Fruit fly (Drosophila melanogaster) whole organism, wandering third instar larva: Measurements from ENCODE around the gene CG34296.

Source experiments
- Abd-B ChIP-seq: fragments of >200 bp; optimal IDR thresholded peaks from 2 replicates; lab custom pipeline; 2017; ENCODE audit warnings: missing biosample characterization, missing genetic modification characterization
- CG9705 ChIP-seq: fragments of 200-800 bp; sonication (Bioruptor generic); optimal IDR thresholded peaks from 2 replicates; lab custom pipeline; 2018; ENCODE audit warnings: missing biosample characterization, mild to moderate bottlenecking, missing genetic modification characterization
- CrebA ChIP-seq: fragments of 200-800 bp; sonication (Bioruptor generic); optimal IDR thresholded peaks from 2 replicates; lab custom pipeline; 2016; ENCODE audit warnings: missing biosample characterization, mild to moderate bottlenecking, missing genetic modification characterization, borderline replicate concordance
- Dfd ChIP-seq: fragments of >200 bp; optimal IDR thresholded peaks from 2 replicates; lab custom pipeline; 2017; ENCODE audit warnings: missing biosample characterization, missing genetic modification characterization
- Dif ChIP-seq: fragments of 200-275, 200-300 bp; sonication (Bioruptor generic); optimal IDR thresholded peaks from 2 replicates; lab custom pipeline; 2018; ENCODE audit warnings: missing biosample characterization, missing genetic modification characterization; ENCODE audit not compliant: partially characterized antibody
- GATAd ChIP-seq: sonication (Bioruptor generic); optimal IDR thresholded peaks from 2 replicates; lab custom pipeline; 2016; ENCODE audit warnings: missing biosample characterization, missing genetic modification characterization
- HLH106 ChIP-seq: fragments of 200-800 bp; optimal IDR thresholded peaks from 3 replicates; lab custom pipeline; 2019; ENCODE audit warnings: missing biosample characterization, mild to moderate bottlenecking, missing genetic modification characterization, moderate library complexity
- Hnf4 ChIP-seq: fragments of 200-800 bp; sonication (Bioruptor generic); optimal IDR thresholded peaks from 2 replicates; lab custom pipeline; 2016; ENCODE audit warnings: missing biosample characterization, mild to moderate bottlenecking, missing genetic modification characterization
- Hr78 ChIP-seq: fragments of >200 bp; optimal IDR thresholded peaks from 2 replicates; lab custom pipeline; 2017; ENCODE audit warnings: missing biosample characterization, missing genetic modification characterization
- Hr83 ChIP-seq: fragments of 200-300 bp; sonication (Bioruptor generic); optimal IDR thresholded peaks from 2 replicates; lab custom pipeline; 2016; ENCODE audit warnings: missing biosample characterization, mild to moderate bottlenecking, missing genetic modification characterization, moderate library complexity; ENCODE audit not compliant: poor library complexity, severe bottlenecking
- Jra ChIP-seq: sonication (Bioruptor generic); optimal IDR thresholded peaks from 2 replicates; lab custom pipeline; 2016; ENCODE audit warnings: missing biosample characterization, missing genetic modification characterization
- Mio ChIP-seq: sonication (Bioruptor generic); optimal IDR thresholded peaks from 2 replicates; lab custom pipeline; 2016; ENCODE audit warnings: missing biosample characterization, missing genetic modification characterization
- Myc ChIP-seq: fragments of >200 bp; optimal IDR thresholded peaks from 2 replicates; lab custom pipeline; 2017
- N ChIP-seq: fragments of >200 bp; optimal IDR thresholded peaks from 2 replicates; lab custom pipeline; 2018; ENCODE audit warnings: missing biosample characterization, missing external identifiers, missing genetic modification characterization
- OdsH ChIP-seq: fragments of 200-800 bp; sonication (Bioruptor generic); optimal IDR thresholded peaks from 2 replicates; lab custom pipeline; 2016; ENCODE audit warnings: missing biosample characterization, mild to moderate bottlenecking, missing genetic modification characterization
- Rel ChIP-seq, 2 experiments: fragments of 200-800 bp; sonication (Bioruptor generic) in 1 of 2; optimal IDR thresholded peaks; 2 replicates in 1 of 2; 3 replicates in 1 of 2; lab custom pipeline; 2016 to 2019; ENCODE audit warnings: mild to moderate bottlenecking in 2 of 2, missing biosample characterization in 2 of 2, missing genetic modification characterization in 2 of 2, moderate library complexity in 1 of 2
- Sp1 ChIP-seq: fragments of 200-800 bp; sonication (Bioruptor generic); optimal IDR thresholded peaks from 3 replicates; lab custom pipeline; 2019; ENCODE audit warnings: missing biosample characterization, mild to moderate bottlenecking, missing genetic modification characterization, moderate library complexity
- Vsx2 ChIP-seq: fragments of 200-300, 225-300 bp; sonication (Bioruptor generic); optimal IDR thresholded peaks from 2 replicates; lab custom pipeline; 2018; ENCODE audit warnings: missing biosample characterization, missing genetic modification characterization; ENCODE audit not compliant: partially characterized antibody
- br ChIP-seq: fragments of 200-800 bp; sonication (Bioruptor generic); optimal IDR thresholded peaks from 2 replicates; lab custom pipeline; 2016; ENCODE audit warnings: missing biosample characterization, missing genetic modification characterization
- dl ChIP-seq, 2 experiments: fragments of 175-275, 200-275 bp in 1 of 2; fragments of 200-275 bp in 1 of 2; sonication (Bioruptor generic); optimal IDR thresholded peaks; lab custom pipeline; 2018; ENCODE audit warnings: mild to moderate bottlenecking in 2 of 2, missing biosample characterization in 2 of 2, missing genetic modification characterization in 2 of 2, moderate library complexity in 2 of 2; ENCODE audit not compliant: partially characterized antibody in 2 of 2, insufficient read depth in 1 of 2
- dmrt93B ChIP-seq: fragments of 200-800 bp; sonication (Bioruptor generic); optimal IDR thresholded peaks from 2 replicates; lab custom pipeline; 2018; ENCODE audit warnings: missing biosample characterization, mild to moderate bottlenecking, missing genetic modification characterization
- dsf ChIP-seq: sonication (Bioruptor generic); optimal IDR thresholded peaks from 2 replicates; lab custom pipeline; 2016; ENCODE audit warnings: missing biosample characterization, missing genetic modification characterization, borderline replicate concordance
- ey ChIP-seq: fragments of 200-800 bp; sonication (Bioruptor generic); optimal IDR thresholded peaks from 2 replicates; lab custom pipeline; 2016; ENCODE audit warnings: missing biosample characterization, missing genetic modification characterization
- foxo ChIP-seq, 2 experiments: fragments of 200-800 bp; sonication (Bioruptor generic); optimal IDR thresholded peaks; 2 replicates in 1 of 2; 3 replicates in 1 of 2; lab custom pipeline; 2016 to 2017; ENCODE audit warnings: missing biosample characterization in 2 of 2, missing genetic modification characterization in 2 of 2
- fru ChIP-seq: fragments of 200-800 bp; sonication (Bioruptor generic); optimal IDR thresholded peaks from 3 replicates; lab custom pipeline; 2016; ENCODE audit warnings: missing biosample characterization, mild to moderate bottlenecking, missing genetic modification characterization
- h ChIP-seq: fragments of 200-800 bp; sonication (Bioruptor generic); optimal IDR thresholded peaks from 3 replicates; lab custom pipeline; 2016; ENCODE audit warnings: missing biosample characterization, mild to moderate bottlenecking, missing genetic modification characterization
- jim ChIP-seq: fragments of 175-275, 200-325 bp; sonication (Bioruptor generic); optimal IDR thresholded peaks from 2 replicates; lab custom pipeline; 2016; ENCODE audit warnings: missing biosample characterization, mild to moderate bottlenecking, missing genetic modification characterization
- lola ChIP-seq: fragments of >200 bp; optimal IDR thresholded peaks from 2 replicates; lab custom pipeline; 2017; ENCODE audit warnings: missing biosample characterization, missing genetic modification characterization
- pan ChIP-seq: fragments of >200 bp; optimal IDR thresholded peaks from 2 replicates; lab custom pipeline; 2017
- psq ChIP-seq: fragments of 200-800 bp; sonication (Bioruptor generic); optimal IDR thresholded peaks from 3 replicates; lab custom pipeline; 2017; ENCODE audit warnings: missing biosample characterization, mild to moderate bottlenecking, missing genetic modification characterization, moderate library complexity
- rgr ChIP-seq: fragments of 200-800 bp; sonication (Bioruptor generic); optimal IDR thresholded peaks from 3 replicates; lab custom pipeline; 2016; ENCODE audit warnings: missing biosample characterization, mild to moderate bottlenecking, missing genetic modification characterization
- sage ChIP-seq: fragments of 200-800 bp; sonication (Bioruptor generic); optimal IDR thresholded peaks from 2 replicates; lab custom pipeline; 2016; ENCODE audit warnings: missing biosample characterization, mild to moderate bottlenecking, missing genetic modification characterization
- sv ChIP-seq: fragments of 200-800 bp; sonication (Bioruptor generic); optimal IDR thresholded peaks from 3 replicates; lab custom pipeline; 2016; ENCODE audit warnings: missing biosample characterization, missing genetic modification characterization
- tai ChIP-seq: sonication (Bioruptor generic); optimal IDR thresholded peaks from 2 replicates; lab custom pipeline; 2016; ENCODE audit warnings: missing biosample characterization, missing genetic modification characterization
- usp ChIP-seq: fragments of >200 bp; optimal IDR thresholded peaks from 2 replicates; lab custom pipeline; 2017; ENCODE audit warnings: missing biosample characterization, missing genetic modification characterization

Gene CG34296

dm6 chr3R:29723048-29723656 lies 814 bp downstream of the CG34296 start, which contains the start of gene Pcd:
Gene Pcd, plus strand, starts transcription at chr3R:29723163.
- TF ChIP-seq lola (GFP tag; lab: Kevin White, UChicago) = no peak
- TF ChIP-seq sage = peak; percentile 11
- TF ChIP-seq Sp1 = peak; percentile 39
- peak; percentile 2 for TF ChIP-seq Hr83 (GFP tag; lab: Kevin White, UChicago)
- peak; percentile 25 for TF ChIP-seq OdsH (GFP tag; lab: Kevin White, UChicago)
- TF ChIP-seq Rel (GFP tag; optimal IDR thresholded peaks at IDR 0.05; lab: Kevin White, UChicago) = no peak
- TF ChIP-seq Rel (tag; optimal IDR thresholded peaks at IDR 0.05; lab: Kevin White, UChicago) = peak; percentile 53
- TF ChIP-seq Dfd (GFP tag; lab: Kevin White, UChicago) = no peak
- peak; percentile 11 for TF ChIP-seq rgr
- TF ChIP-seq dmrt93B (GFP tag; lab: Kevin White, UChicago) = no peak
- TF ChIP-seq Hr78 (GFP tag; lab: Kevin White, UChicago) = no peak

- TF ChIP-seq dl (GFP tag; optimal IDR thresholded peaks at IDR 0.05; lab: Kevin White, UChicago; ENCODE audit: insufficient read depth in 1 of 2, partially characterized antibody in 2 of 2) = no peak
- no peak for TF ChIP-seq Hr78 (GFP tag; lab: Kevin White, UChicago)
- TF ChIP-seq pan (lab: Kevin White, UChicago) = no peak
- TF ChIP-seq OdsH (GFP tag; lab: Kevin White, UChicago) = no peak
- no peak for TF ChIP-seq rgr
- no peak for TF ChIP-seq foxo (GFP tag; optimal IDR thresholded peaks at IDR 0.05; lab: Kevin White, UChicago)
- TF ChIP-seq dsf (GFP tag; lab: Kevin White, UChicago) = no peak
- TF ChIP-seq dmrt93B (GFP tag; lab: Kevin White, UChicago) = no peak
- TF ChIP-seq Dif (GFP tag; lab: Kevin White, UChicago) = no peak
Observed at dm6 chr3R:29724745-29725144, 2.4 kb downstream of the CG34296 start, which contains the start of the genes Naa40 and CG18731. Gene Naa40, minus strand, starts transcription at chr3R:29724950. Gene CG18731, plus strand, starts transcription at chr3R:29725027.

DNA sequence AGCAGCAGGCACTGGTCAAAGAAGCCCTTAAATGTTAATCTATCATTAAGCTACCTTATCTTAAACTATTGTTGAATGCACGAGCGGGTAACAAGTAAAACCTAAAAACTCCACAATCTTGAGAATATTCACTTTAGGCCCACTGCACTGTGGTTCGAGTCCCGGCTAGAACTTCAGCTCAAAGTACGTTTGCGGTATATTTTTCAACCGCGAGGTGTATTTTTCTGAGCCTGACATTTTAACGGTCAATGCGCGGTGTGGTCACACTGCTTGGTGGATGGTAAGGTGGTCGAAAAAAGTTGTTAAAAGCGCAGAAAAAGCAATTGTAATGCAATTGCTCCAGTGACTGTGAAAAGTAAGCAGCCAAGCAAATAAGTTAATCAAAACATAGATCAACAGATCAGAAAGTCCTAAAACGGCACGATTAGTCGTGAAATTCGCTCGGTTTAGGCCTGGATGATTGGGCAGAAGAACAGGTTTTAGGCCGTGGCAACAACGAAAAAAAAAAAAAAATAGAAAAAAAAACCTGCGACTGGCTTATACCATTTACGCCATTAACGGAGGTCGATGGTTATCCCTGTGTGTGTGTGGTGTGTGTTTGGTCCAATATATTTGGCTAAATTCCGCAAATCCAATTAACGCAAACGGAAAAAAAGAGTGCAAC lies 3.4 kb downstream of the CG34296 start, which contains the start of gene Kul:
TSS of gene Kul (plus strand) at position 254 of the 664 bp plus-strand sequence.
- TF ChIP-seq GATAd (GFP tag; lab: Kevin White, UChicago) (peak; percentile 2), rgr (peak; percentile 11), OdsH (GFP tag; lab: Kevin White, UChicago) (peak; percentile 2), Jra (GFP tag; lab: Kevin White, UChicago) (no peak), Hnf4 (GFP tag; lab: Kevin White, UChicago) (peak; percentile 82), Dfd (GFP tag; lab: Kevin White, UChicago) (no peak), HLH106 (tag; lab: Kevin White, UChicago) (peak; percentile 31), foxo (GFP tag; optimal IDR thresholded peaks at IDR 0.05; lab: Kevin White, UChicago) (peak in 1 of 2 experiments; percentile 19)

- TF ChIP-seq Dfd (GFP tag; lab: Kevin White, UChicago) (no peak), Rel (GFP tag; optimal IDR thresholded peaks at IDR 0.05; lab: Kevin White, UChicago) (no peak), Rel (tag; optimal IDR thresholded peaks at IDR 0.05; lab: Kevin White, UChicago) (peak; percentile 82)
Observed at dm6 chr3R:29726277-29726676, 3.9 kb downstream of the CG34296 start.

- TF ChIP-seq foxo (GFP tag; optimal IDR thresholded peaks at IDR 0.05; lab: Kevin White, UChicago) = peak; percentile 96 to 99
- TF ChIP-seq br (GFP tag; lab: Kevin White, UChicago) = peak; percentile 99
- peak; percentile 99 for TF ChIP-seq ey
- TF ChIP-seq dl (GFP tag; optimal IDR thresholded peaks at IDR 0.05; lab: Kevin White, UChicago; ENCODE audit: insufficient read depth in 1 of 2, partially characterized antibody in 2 of 2) = no peak
- no peak for TF ChIP-seq lola (GFP tag; lab: Kevin White, UChicago)
- TF ChIP-seq CG9705 (GFP tag; lab: Kevin White, UChicago) = peak; percentile 99
- TF ChIP-seq sage = peak; percentile 96
- TF ChIP-seq Mio = peak; percentile 93
- TF ChIP-seq psq (GFP tag; lab: Kevin White, UChicago) = peak; percentile 96
- no peak for TF ChIP-seq Hr78 (GFP tag; lab: Kevin White, UChicago)
- TF ChIP-seq Rel (GFP tag; optimal IDR thresholded peaks at IDR 0.05; lab: Kevin White, UChicago) = peak; percentile 85
- peak; percentile 93 for TF ChIP-seq Rel (tag; optimal IDR thresholded peaks at IDR 0.05; lab: Kevin White, UChicago)
- TF ChIP-seq dsf (GFP tag; lab: Kevin White, UChicago) = peak; percentile 95
- TF ChIP-seq h (GFP tag; lab: Kevin White, UChicago) = peak; percentile 99
- TF ChIP-seq Dif (GFP tag; lab: Kevin White, UChicago) = no peak
- TF ChIP-seq Abd-B = no peak
- no peak for TF ChIP-seq Vsx2 (GFP tag; lab: Kevin White, UChicago)
- TF ChIP-seq rgr = peak; percentile 99
- TF ChIP-seq sv (GFP tag; lab: Kevin White, UChicago) = peak; percentile 98
- peak; percentile 98 for TF ChIP-seq Jra (GFP tag; lab: Kevin White, UChicago)
- TF ChIP-seq jim (GFP tag; lab: Kevin White, UChicago) = peak; percentile 96
- TF ChIP-seq Dfd (GFP tag; lab: Kevin White, UChicago) = peak; percentile 98
- peak; percentile 99 for TF ChIP-seq fru (GFP tag; lab: Kevin White, UChicago)
- TF ChIP-seq HLH106 (tag; lab: Kevin White, UChicago) = peak; percentile 99
- TF ChIP-seq Hnf4 (GFP tag; lab: Kevin White, UChicago) = peak; percentile 99
- TF ChIP-seq CrebA = no peak
- TF ChIP-seq usp = no peak
- TF ChIP-seq tai (GFP tag; lab: Kevin White, UChicago) = no peak
- TF ChIP-seq N (GFP tag; lab: Kevin White, UChicago) = no peak
- no peak for TF ChIP-seq Myc (lab: Kevin White, UChicago)
Observed at dm6 chr3R:29736678-29737093, 14.3 kb downstream of the CG34296 start, which contains the start of the genes CG7601 and CIA30. Gene CG7601, minus strand, starts transcription at chr3R:29736745. Gene CIA30, plus strand, starts transcription at chr3R:29736965.
